Fruit fly (Drosophila melanogaster): Measurements from ENCODE around the gene Dbct.

The Dbct gene

DNA sequence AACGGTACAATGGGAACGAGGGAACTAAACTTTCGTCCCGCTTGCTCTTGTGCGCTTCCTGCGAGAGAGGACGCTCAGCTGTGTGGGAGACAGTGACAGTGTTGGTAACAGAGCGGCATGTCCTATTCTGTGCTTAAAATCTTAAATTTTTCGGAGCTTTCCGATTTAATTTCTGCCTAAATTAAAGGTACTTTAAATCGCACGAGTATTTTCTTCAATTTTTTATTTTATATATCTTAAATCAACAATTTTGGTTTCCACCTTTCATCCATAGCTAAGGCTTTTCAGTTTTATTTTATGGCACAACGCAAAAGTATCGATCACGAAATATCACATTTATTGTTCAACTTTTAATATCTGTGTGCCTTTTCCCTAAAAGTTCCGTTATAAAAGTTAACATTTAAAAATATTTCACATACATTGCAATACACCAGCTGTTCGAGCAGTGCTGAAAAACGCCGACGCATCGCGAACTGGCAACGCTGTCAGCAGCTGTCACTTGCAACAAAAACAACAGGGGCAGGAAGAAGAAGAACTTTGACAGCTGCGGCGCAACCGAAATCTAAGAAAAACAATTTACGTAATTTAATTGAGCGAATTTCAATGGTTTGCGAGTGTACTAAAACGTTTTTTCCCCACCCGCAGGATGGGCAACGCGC lies 22.4 kb upstream of the Dbct start, which contains the start of the genes hiw and ND-B18 (continued):
- no peak for TF ChIP-seq yki (optimal IDR thresholded peaks at IDR 0.05)
- TF ChIP-seq pnt (GFP tag; optimal IDR thresholded peaks at IDR 0.05), result no peak
- TF ChIP-seq bigmax (GFP tag; optimal IDR thresholded peaks at IDR 0.05), result no peak
- peak; percentile 39 for TF ChIP-seq mam (GFP tag; optimal IDR thresholded peaks at IDR 0.05)
- TF ChIP-seq crp (GFP tag; optimal IDR thresholded peaks at IDR 0.05), result peak; percentile 93 to 99
- no peak for TF ChIP-seq CG9876 (GFP tag; optimal IDR thresholded peaks at IDR 0.05)
- TF ChIP-seq CG31365 (tag; optimal IDR thresholded peaks at IDR 0.05), result no peak
- TF ChIP-seq CG18619 (GFP tag; optimal IDR thresholded peaks at IDR 0.05), result no peak
- peak; percentile 47 for TF ChIP-seq CG2116 (GFP tag; optimal IDR thresholded peaks at IDR 0.05)
- TF ChIP-seq Atf6 (GFP tag; IDR thresholded peaks at IDR 0.05), result no peak
- no peak for TF ChIP-seq H15 (GFP tag; IDR thresholded peaks at IDR 0.05)
- TF ChIP-seq YL-1 (GFP tag; optimal IDR thresholded peaks at IDR 0.05), result peak; percentile 89
- peak; percentile 30 for TF ChIP-seq CG12104 (GFP tag; optimal IDR thresholded peaks at IDR 0.05)
- peak; percentile 17 for TF ChIP-seq HHEX (GFP tag; optimal IDR thresholded peaks at IDR 0.05)
- TF ChIP-seq tgo (GFP tag; IDR thresholded peaks at IDR 0.05), result no peak
- TF ChIP-seq kni (GFP tag; optimal IDR thresholded peaks at IDR 0.05), result no peak
- no peak for TF ChIP-seq Drgx (GFP tag; IDR thresholded peaks at IDR 0.05)
- peak; percentile 22; the same call in 1 of the 3 replicates for TF ChIP-seq Opbp (GFP tag; IDR thresholded peaks at IDR 0.05; ENCODE audit: partially characterized antibody)
- TF ChIP-seq CG8944 (GFP tag; optimal IDR thresholded peaks at IDR 0.05), result no peak
- no peak for TF ChIP-seq Chrac-16 (GFP tag; optimal IDR thresholded peaks at IDR 0.05)
- peak; percentile 21 for TF ChIP-seq CG2120 (GFP tag; optimal IDR thresholded peaks at IDR 0.05)
- TF ChIP-seq grau (tag; optimal IDR thresholded peaks at IDR 0.05), result peak; percentile 11
- no peak for TF ChIP-seq gt (GFP tag; IDR thresholded peaks at IDR 0.05)
- TF ChIP-seq cwo (GFP tag; optimal IDR thresholded peaks at IDR 0.05), result no peak
- peak; percentile 61 for TF ChIP-seq CG17186 (GFP tag; optimal IDR thresholded peaks at IDR 0.05)
- TF ChIP-seq croc (GFP tag; conservative IDR thresholded peaks at IDR 0.05), result no peak
- no peak for TF ChIP-seq Usf (GFP tag; optimal IDR thresholded peaks at IDR 0.05)
- TF ChIP-seq Hand (GFP tag; optimal IDR thresholded peaks at IDR 0.05), result no peak
- TF ChIP-seq repo (GFP tag; optimal IDR thresholded peaks at IDR 0.05), result no peak
- peak; percentile 64 for TF ChIP-seq Dp (GFP tag; optimal IDR thresholded peaks at IDR 0.05)
- TF ChIP-seq CG4707 (GFP tag; optimal IDR thresholded peaks at IDR 0.05), result no peak
- TF ChIP-seq trh (GFP tag; optimal IDR thresholded peaks at IDR 0.05), result no peak
- no peak for TF ChIP-seq eyg (GFP tag; optimal IDR thresholded peaks at IDR 0.05)
- TF ChIP-seq Hmx (GFP tag; optimal IDR thresholded peaks at IDR 0.05), result no peak
- no peak for TF ChIP-seq zen (tag; optimal IDR thresholded peaks at IDR 0.05)
- peak; percentile 12 for TF ChIP-seq Nf-YC (tag; optimal IDR thresholded peaks at IDR 0.05)
- no peak for TF ChIP-seq Hsf (GFP tag; optimal IDR thresholded peaks at IDR 0.05)
- TF ChIP-seq CG7786 (GFP tag; optimal IDR thresholded peaks at IDR 0.05), result peak; percentile 18
- TF ChIP-seq gsb (GFP tag; IDR thresholded peaks at IDR 0.05), result no peak
- TF ChIP-seq Ets97D (GFP tag; optimal IDR thresholded peaks at IDR 0.05), result peak; percentile 92
- no peak for TF ChIP-seq lab (GFP tag; optimal IDR thresholded peaks at IDR 0.05)
- no peak for TF ChIP-seq CG2678 (tag; optimal IDR thresholded peaks at IDR 0.05)
- peak; percentile 4 for TF ChIP-seq ewg (GFP tag; optimal IDR thresholded peaks at IDR 0.05)
- TF ChIP-seq CG6854 (GFP tag; optimal IDR thresholded peaks at IDR 0.05), result no peak
- TF ChIP-seq seq (GFP tag; IDR thresholded peaks at IDR 0.05), result no peak
- TF ChIP-seq CG30431 (GFP tag; optimal IDR thresholded peaks at IDR 0.05), result no peak
- no peak for TF ChIP-seq D19B (GFP tag; optimal IDR thresholded peaks at IDR 0.05)
- no peak for TF ChIP-seq stc (GFP tag; IDR thresholded peaks at IDR 0.05)
- TF ChIP-seq caup (GFP tag; optimal IDR thresholded peaks at IDR 0.05; ENCODE audit: severe bottlenecking), result peak; percentile 43
- no peak for TF ChIP-seq CG16779 (GFP tag; IDR thresholded peaks at IDR 0.05)
- no peak for TF ChIP-seq CG12219 (GFP tag; optimal IDR thresholded peaks at IDR 0.05)

Data from whole organism, embryonic.